Worm (Caenorhabditis elegans) whole organism, mixed stage, embryonic: ENCODE data around the gene C17C3.5.

Experiments
- M03D4.4 ChIP-seq: sonication (generic microtip); optimal IDR thresholded peaks from 2 replicates; lab custom pipeline; 2017; ENCODE audit warnings: mild to moderate bottlenecking, missing genetic modification characterization, missing compliant biosample characterization
- bed-3 ChIP-seq: fragments of 200-800 bp; sonication (Bioruptor generic); optimal IDR thresholded peaks from 3 replicates; lab custom pipeline; 2018; ENCODE audit warnings: mild to moderate bottlenecking, missing genetic modification characterization, moderate library complexity, missing compliant biosample characterization
- blmp-1 ChIP-seq: fragments of 150-350 bp; optimal IDR thresholded peaks from 2 replicates; lab custom pipeline; 2014; ENCODE audit warnings: missing biosample characterization, missing genetic modification characterization
- ceh-39 ChIP-seq: fragments of 150-350 bp; optimal IDR thresholded peaks from 2 replicates; lab custom pipeline; 2014; ENCODE audit warnings: missing biosample characterization, missing genetic modification characterization
- ceh-83 ChIP-seq: fragments of 200-800 bp; sonication (Bioruptor generic); optimal IDR thresholded peaks from 2 replicates; lab custom pipeline; 2018; ENCODE audit warnings: mild to moderate bottlenecking, missing genetic modification characterization, missing compliant biosample characterization
- ces-1 ChIP-seq: fragments of 150-350 bp; optimal IDR thresholded peaks from 2 replicates; lab custom pipeline; 2014; ENCODE audit warnings: missing biosample characterization, missing genetic modification reagents, missing genetic modification characterization
- cnd-1 ChIP-seq: fragments of 200-800 bp; sonication (Bioruptor generic); optimal IDR thresholded peaks from 2 replicates; lab custom pipeline; 2018; ENCODE audit warnings: mild to moderate bottlenecking, missing genetic modification characterization, missing compliant biosample characterization
- drap-1 ChIP-seq: fragments of 200-800 bp; sonication (Bioruptor generic); optimal IDR thresholded peaks from 3 replicates; lab custom pipeline; 2018; ENCODE audit warnings: mild to moderate bottlenecking, missing genetic modification characterization, missing compliant biosample characterization
- elt-1 ChIP-seq: sonication (generic microtip); optimal IDR thresholded peaks from 2 replicates; lab custom pipeline; 2017; ENCODE audit warnings: missing genetic modification characterization, mild to moderate bottlenecking, missing compliant biosample characterization, antibody characterized with exemption, moderate library complexity, borderline replicate concordance; ENCODE audit not compliant: insufficient read depth
- elt-3 ChIP-seq: fragments of 150-350 bp; optimal IDR thresholded peaks from 2 replicates; lab custom pipeline; 2014; ENCODE audit warnings: missing biosample characterization, missing genetic modification characterization
- flh-1 ChIP-seq: fragments of 200-800 bp; sonication (Bioruptor generic); optimal IDR thresholded peaks from 2 replicates; lab custom pipeline; 2018; ENCODE audit warnings: mild to moderate bottlenecking, missing genetic modification characterization, moderate library complexity, missing compliant biosample characterization
- ham-2 ChIP-seq: fragments of 200-800 bp; sonication (Bioruptor generic); optimal IDR thresholded peaks from 2 replicates; lab custom pipeline; 2018; ENCODE audit warnings: mild to moderate bottlenecking, missing genetic modification characterization, missing compliant biosample characterization
- hlh-1 ChIP-seq: fragments of 150-350 bp; optimal IDR thresholded peaks from 2 replicates; lab custom pipeline; 2014; ENCODE audit warnings: missing biosample characterization, missing genetic modification reagents, missing genetic modification characterization
- lin-13 ChIP-seq: fragments of 150-350 bp; optimal IDR thresholded peaks from 2 replicates; lab custom pipeline; 2014; ENCODE audit warnings: missing biosample characterization, missing genetic modification characterization
- lin-32 ChIP-seq: fragments of 200-800 bp; sonication (Bioruptor generic); optimal IDR thresholded peaks from 2 replicates; lab custom pipeline; 2018; ENCODE audit warnings: mild to moderate bottlenecking, missing genetic modification characterization, missing compliant biosample characterization
- lsy-2 ChIP-seq: fragments of 150-350 bp; optimal IDR thresholded peaks from 2 replicates; lab custom pipeline; 2014; ENCODE audit warnings: missing biosample characterization, missing genetic modification characterization
- mab-5 ChIP-seq: fragments of 150-350 bp; optimal IDR thresholded peaks from 2 replicates; lab custom pipeline; 2014; ENCODE audit warnings: missing biosample characterization, missing genetic modification characterization
- mep-1 ChIP-seq: fragments of 150-350 bp; optimal IDR thresholded peaks from 2 replicates; lab custom pipeline; 2017; ENCODE audit warnings: missing biosample characterization, missing genetic modification reagents, missing genetic modification characterization, inconsistent platforms
- nhr-12 ChIP-seq: fragments of 150-350 bp; optimal IDR thresholded peaks from 2 replicates; lab custom pipeline; 2014; ENCODE audit warnings: missing biosample characterization, missing genetic modification characterization
- nhr-2 ChIP-seq: fragments of 150-350 bp; optimal IDR thresholded peaks from 2 replicates; lab custom pipeline; 2014; ENCODE audit warnings: missing biosample characterization, missing genetic modification characterization
- nhr-237 ChIP-seq: fragments of 150-350 bp; optimal IDR thresholded peaks from 2 replicates; lab custom pipeline; 2014; ENCODE audit warnings: missing biosample characterization, missing genetic modification characterization
- nhr-28 ChIP-seq: fragments of 150-350 bp; optimal IDR thresholded peaks from 2 replicates; lab custom pipeline; 2014; ENCODE audit warnings: missing biosample characterization, missing genetic modification characterization
- nhr-76 ChIP-seq: sonication (generic microtip); optimal IDR thresholded peaks from 2 replicates; lab custom pipeline; 2017; ENCODE audit warnings: missing biosample characterization, missing genetic modification characterization
- sem-2 ChIP-seq: fragments of 200-800 bp; sonication (Bioruptor generic); optimal IDR thresholded peaks from 2 replicates; lab custom pipeline; 2018; ENCODE audit warnings: mild to moderate bottlenecking, missing genetic modification characterization, missing compliant biosample characterization
- snpc-4 ChIP-seq: fragments of 150-350 bp; optimal IDR thresholded peaks from 2 replicates; lab custom pipeline; 2014; ENCODE audit warnings: missing biosample characterization, missing genetic modification characterization
- tbx-8 ChIP-seq: fragments of 200-800 bp; sonication (Bioruptor generic); optimal IDR thresholded peaks from 2 replicates; lab custom pipeline; 2018; ENCODE audit warnings: mild to moderate bottlenecking, missing genetic modification characterization, moderate library complexity, missing compliant biosample characterization
- unc-120 ChIP-seq: sonication (generic microtip); optimal IDR thresholded peaks from 2 replicates; lab custom pipeline; 2017; ENCODE audit warnings: missing genetic modification characterization, missing compliant biosample characterization; ENCODE audit not compliant: poor library complexity, severe bottlenecking
- unc-39 ChIP-seq: fragments of 150-350 bp; optimal IDR thresholded peaks from 2 replicates; lab custom pipeline; 2014; ENCODE audit warnings: missing biosample characterization, missing genetic modification characterization
- unc-62 ChIP-seq: fragments of 150-350 bp; optimal IDR thresholded peaks from 2 replicates; lab custom pipeline; 2014; ENCODE audit warnings: missing biosample characterization, missing genetic modification reagents, missing genetic modification characterization
- zip-8 ChIP-seq: fragments of 150-350 bp; optimal IDR thresholded peaks from 2 replicates; lab custom pipeline; 2014; ENCODE audit warnings: missing biosample characterization, missing genetic modification characterization
- ztf-11 ChIP-seq: fragments of 150-350 bp; optimal IDR thresholded peaks from 2 replicates; lab custom pipeline; 2014; ENCODE audit warnings: missing biosample characterization, missing genetic modification characterization

The C17C3.5 gene

ce11 chrII:5525297-5525696 lies 26.3 kb upstream of the C17C3.5 start, which contains the start of gene tbx-35:
tbx-35 (minus strand) TSS chrII:5525397.
- TF ChIP-seq ceh-39 = no peak
- no peak for TF ChIP-seq lin-32 (GFP tag; lab: Kevin White, UChicago)
- TF ChIP-seq nhr-76 (tag; lab: Kevin White, UChicago) = no peak
- no peak for TF ChIP-seq nhr-12 (tag; lab: Kevin White, UChicago)
- TF ChIP-seq ztf-11 = no peak
- TF ChIP-seq blmp-1 (tag; lab: Kevin White, UChicago) = no peak
- TF ChIP-seq flh-1 (GFP tag; lab: Kevin White, UChicago) = no peak
- TF ChIP-seq snpc-4 (tag; lab: Kevin White, UChicago) = no peak
- TF ChIP-seq unc-62 = no peak
- no peak for TF ChIP-seq tbx-8 (GFP tag; lab: Kevin White, UChicago)
- TF ChIP-seq lin-13 (tag; lab: Kevin White, UChicago) = no peak
- TF ChIP-seq nhr-237 (tag; lab: Kevin White, UChicago) = no peak
- TF ChIP-seq cnd-1 (tag; lab: Kevin White, UChicago) = no peak
- no peak for TF ChIP-seq unc-39 (tag; lab: Kevin White, UChicago)
- TF ChIP-seq mab-5 (tag; lab: Kevin White, UChicago) = no peak
- TF ChIP-seq hlh-1 (tag; lab: Kevin White, UChicago) = no peak

ce11 chrII:5527841-5528240 lies 23.8 kb upstream of the C17C3.5 start, which contains the start of gene ZK177.1:
ZK177.1 (plus strand) TSS chrII:5528141.
- TF ChIP-seq bed-3 (GFP tag; lab: Kevin White, UChicago) (no peak), zip-8 (tag; lab: Kevin White, UChicago) (no peak), lin-13 (tag; lab: Kevin White, UChicago) (no peak), sem-2 (GFP tag; lab: Kevin White, UChicago) (no peak), nhr-28 (tag; lab: Kevin White, UChicago) (no peak), M03D4.4 (tag; lab: Kevin White, UChicago) (no peak), unc-62 (no peak), lsy-2 (tag; lab: Kevin White, UChicago) (no peak), tbx-8 (GFP tag; lab: Kevin White, UChicago) (no peak), snpc-4 (tag; lab: Kevin White, UChicago) (no peak), flh-1 (GFP tag; lab: Kevin White, UChicago) (no peak), unc-120 (tag; lab: Kevin White, UChicago) (no peak)

- TF ChIP-seq drap-1 (GFP tag; lab: Kevin White, UChicago) (no peak), nhr-12 (tag; lab: Kevin White, UChicago) (no peak), mab-5 (tag; lab: Kevin White, UChicago) (no peak), elt-1 (tag; lab: Kevin White, UChicago) (no peak), unc-62 (no peak), unc-39 (tag; lab: Kevin White, UChicago) (no peak), ces-1 (GFP tag; lab: Kevin White, UChicago) (no peak), M03D4.4 (tag; lab: Kevin White, UChicago) (no peak), blmp-1 (tag; lab: Kevin White, UChicago) (no peak), ham-2 (GFP tag; lab: Kevin White, UChicago) (no peak), elt-3 (tag; lab: Kevin White, UChicago) (no peak)
- TF ChIP-seq, all 35 proteins: peak for 0
These were observed 19.7 kb upstream of the C17C3.5 start, which contains the start of gene C17C3.9 for ce11 chrII:5531855-5532328. C17C3.9 (minus strand) TSS chrII:5532278.

- TF ChIP-seq ztf-11 (no peak), hlh-1 (tag; lab: Kevin White, UChicago) (no peak), unc-39 (tag; lab: Kevin White, UChicago) (no peak), nhr-2 (tag; lab: Kevin White, UChicago) (no peak), snpc-4 (tag; lab: Kevin White, UChicago) (no peak), unc-62 (no peak), nhr-237 (tag; lab: Kevin White, UChicago) (no peak), mep-1 (tag; lab: Kevin White, UChicago) (no peak), M03D4.4 (tag; lab: Kevin White, UChicago) (no peak), lin-13 (tag; lab: Kevin White, UChicago) (no peak), zip-8 (tag; lab: Kevin White, UChicago) (no peak), tbx-8 (GFP tag; lab: Kevin White, UChicago) (no peak), ceh-83 (GFP tag; lab: Kevin White, UChicago) (no peak), lsy-2 (tag; lab: Kevin White, UChicago) (no peak), drap-1 (GFP tag; lab: Kevin White, UChicago) (no peak), nhr-76 (tag; lab: Kevin White, UChicago) (no peak), ces-1 (GFP tag; lab: Kevin White, UChicago) (no peak)
These were observed 18.0 kb upstream of the C17C3.5 start, which contains the start of gene hlh-26 for ce11 chrII:5533642-5534041. hlh-26 (minus strand) TSS chrII:5533742.
